Fruit fly (Drosophila melanogaster): ENCODE data around the gene CG2694.

The CG2694 gene

dm6 chrX:2708156-2708734, 5.6 kb upstream of the CG2694 start, which contains the start of gene CG2681 (continued):
- TF ChIP-seq stwl (tag; optimal IDR thresholded peaks at IDR 0.05) (no peak), CG31224 (GFP tag; IDR thresholded peaks at IDR 0.05) (peak; percentile 31; the same call in 1 of the 2 replicates), sens (GFP tag) (peak; percentile 72), Bdp1 (GFP tag; optimal IDR thresholded peaks at IDR 0.05) (no peak), sisA (GFP tag; IDR thresholded peaks at IDR 0.05) (peak; percentile 69), sob (GFP tag; IDR thresholded peaks at IDR 0.05) (peak; percentile 48), cato (GFP tag; optimal IDR thresholded peaks at IDR 0.05; ENCODE audit: borderline replicate concordance) (no peak), CG9876 (GFP tag; optimal IDR thresholded peaks at IDR 0.05) (no peak), rib (GFP tag; IDR thresholded peaks at IDR 0.05) (0 out of 2 replicates have a peak, but pooled peaks have one; percentile 25), Dbx (GFP tag; IDR thresholded peaks at IDR 0.05) (0 out of 3 replicates have a peak, but pooled peaks have one; percentile 30), CG11695 (GFP tag; IDR thresholded peaks at IDR 0.05) (no peak), CG12219 (GFP tag; optimal IDR thresholded peaks at IDR 0.05) (peak; percentile 9), stc (GFP tag; IDR thresholded peaks at IDR 0.05) (peak; percentile 61; the same call in 1 of the 2 replicates), Mad (GFP tag; optimal IDR thresholded peaks at IDR 0.05) (no peak), zfh2 (GFP tag; optimal IDR thresholded peaks at IDR 0.05) (peak; percentile 23), az2 (GFP tag; optimal IDR thresholded peaks at IDR 0.05) (peak; percentile 32), CG2889 (GFP tag; IDR thresholded peaks at IDR 0.05) (0 out of 3 replicates have a peak, but pooled peaks have one; percentile 48), CG17359 (tag; optimal IDR thresholded peaks at IDR 0.05) (peak; percentile 37), caup (GFP tag; optimal IDR thresholded peaks at IDR 0.05; ENCODE audit: severe bottlenecking) (no peak), mld (GFP tag; IDR thresholded peaks at IDR 0.05; ENCODE audit: partially characterized antibody) (no peak), CG15073 (GFP tag; optimal IDR thresholded peaks at IDR 0.05) (no peak), MBD-R2 (GFP tag; IDR thresholded peaks at IDR 0.05) (peak; percentile 17; the same call in 1 of the 2 replicates), eve (GFP tag; optimal IDR thresholded peaks at IDR 0.05) (no peak), Lim3 (GFP tag; IDR thresholded peaks at IDR 0.05) (no peak), CG9817 (tag; optimal IDR thresholded peaks at IDR 0.05) (no peak), ab (GFP tag; optimal IDR thresholded peaks at IDR 0.05) (no peak), CG10654 (GFP tag; optimal IDR thresholded peaks at IDR 0.05) (no peak), CG17568 (GFP tag; optimal IDR thresholded peaks at IDR 0.05) (no peak), wdn (GFP tag; IDR thresholded peaks at IDR 0.05) (0 out of 2 replicates have a peak, but pooled peaks have one; percentile 23), Eip74EF (GFP tag; optimal IDR thresholded peaks at IDR 0.05) (no peak), trem (tag; optimal IDR thresholded peaks at IDR 0.05) (no peak), p53 (GFP tag; optimal IDR thresholded peaks at IDR 0.05) (no peak), CG7271 (tag; optimal IDR thresholded peaks at IDR 0.05) (no peak), Gsc (GFP tag; IDR thresholded peaks at IDR 0.05) (no peak), CG4707 (GFP tag; optimal IDR thresholded peaks at IDR 0.05) (no peak), CG4424 (GFP tag; optimal IDR thresholded peaks at IDR 0.05) (no peak), nmo (GFP tag; optimal IDR thresholded peaks at IDR 0.05) (peak; percentile 25), Hsf (GFP tag; optimal IDR thresholded peaks at IDR 0.05) (peak; percentile 27), H15 (GFP tag; IDR thresholded peaks at IDR 0.05) (peak; percentile 70), NfI (GFP tag; optimal IDR thresholded peaks at IDR 0.05) (no peak), esg (GFP tag; conservative IDR thresholded peaks at IDR 0.05) (peak; percentile 46), CG6813 (GFP tag; optimal IDR thresholded peaks at IDR 0.05) (no peak), MTF-1 (GFP tag; optimal IDR thresholded peaks at IDR 0.05; ENCODE audit: borderline replicate concordance) (no peak), CG17186 (GFP tag; optimal IDR thresholded peaks at IDR 0.05) (no peak), sug (tag; optimal IDR thresholded peaks at IDR 0.05) (peak; percentile 20), CG10959 (GFP tag; IDR thresholded peaks at IDR 0.05) (no peak), ci (GFP tag; IDR thresholded peaks at IDR 0.05) (peak; percentile 75), CG8388 (GFP tag; optimal IDR thresholded peaks at IDR 0.05) (no peak), Ptx1 (GFP tag; IDR thresholded peaks at IDR 0.05) (peak; percentile 63), CG14441 (GFP tag; IDR thresholded peaks at IDR 0.05) (peak; percentile 75)
